Fruit fly (Drosophila melanogaster): Measurements from ENCODE around the gene Vha14-2.

DNA sequence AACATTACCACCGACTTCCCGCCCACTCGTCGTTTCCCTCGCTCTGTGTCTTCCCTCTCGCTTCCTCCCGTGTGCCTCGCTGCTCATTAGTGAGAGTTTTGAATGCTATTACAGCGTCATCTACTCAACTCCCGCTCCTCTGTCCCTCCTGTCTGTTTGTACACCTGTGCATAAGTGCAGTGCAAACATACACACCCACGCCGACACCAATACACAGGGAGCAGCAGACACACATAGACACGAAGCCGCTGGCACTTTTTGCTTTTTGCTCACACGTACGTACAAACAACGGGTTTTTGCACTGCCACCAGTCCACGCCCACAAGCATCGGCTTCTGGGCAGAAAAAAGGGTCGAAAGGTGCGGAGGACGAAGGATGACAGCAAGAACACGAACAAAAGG is 19.4 kb downstream of the Vha14-2 start:
- TF ChIP-seq pan (optimal IDR thresholded peaks at IDR 0.05): no peak
- TF ChIP-seq br (GFP tag; optimal IDR thresholded peaks at IDR 0.05): no peak
- TF ChIP-seq psq (GFP tag; optimal IDR thresholded peaks at IDR 0.05): no peak
- TF ChIP-seq N (GFP tag; optimal IDR thresholded peaks at IDR 0.05): no peak
- no peak for TF ChIP-seq fru (GFP tag; optimal IDR thresholded peaks at IDR 0.05)
- TF ChIP-seq h (GFP tag; optimal IDR thresholded peaks at IDR 0.05): no peak
- no peak for TF ChIP-seq Abd-B (GFP tag; optimal IDR thresholded peaks at IDR 0.05)
- TF ChIP-seq Hnf4 (GFP tag; optimal IDR thresholded peaks at IDR 0.05): no peak
- TF ChIP-seq ey (GFP tag; optimal IDR thresholded peaks at IDR 0.05): no peak
